Worm (Caenorhabditis elegans): ENCODE measurements around the gene str-66.
A peak's percentile ranks its signal among the peaks of the same experiment; 100 is the strongest.
"Not testable (repeated sequence)": the region's sequence is repeated elsewhere in the genome, so short reads cannot be mapped to it uniquely, and the experiment has no call there.

The str-66 gene

ce11 chrV:3105810-3106209, 1.8 kb upstream of the str-66 start, which contains the start of gene str-69:
Gene str-69 (minus strand): TSS chrV:3105910.
- TF ChIP-seq F49E8.2 (tag; optimal IDR thresholded peaks at IDR 0.05; ENCODE audit: insufficient read depth) (no peak), unc-130 (GFP tag; optimal IDR thresholded peaks at IDR 0.05) (no peak), madf-6 (GFP tag; IDR thresholded peaks at IDR 0.05) (no peak), egl-44 (GFP tag; IDR thresholded peaks at IDR 0.05) (no peak), rpc-1 (optimal IDR thresholded peaks at IDR 0.05) (no peak), rpc-1 (tag; optimal IDR thresholded peaks at IDR 0.05) (no peak), madf-8 (GFP tag; conservative IDR thresholded peaks at IDR 0.05) (no peak), B0019.2 (GFP tag; conservative IDR thresholded peaks at IDR 0.05) (no peak), somi-1 (GFP tag; optimal IDR thresholded peaks at IDR 0.05) (no peak), mcd-1 (GFP tag; IDR thresholded peaks at IDR 0.05) (no peak), F33H1.4 (GFP tag; IDR thresholded peaks at IDR 0.05) (no peak), F23B12.7 (tag; optimal IDR thresholded peaks at IDR 0.05; ENCODE audit: insufficient read depth) (no peak), nfya-1 (tag; optimal IDR thresholded peaks at IDR 0.05; ENCODE audit: borderline replicate concordance, insufficient read depth) (no peak), T07F8.4 (tag; optimal IDR thresholded peaks at IDR 0.05) (no peak), Y53G8AR.9 (GFP tag; conservative IDR thresholded peaks at IDR 0.05) (no peak), snpc-1.3 (tag; optimal IDR thresholded peaks at IDR 0.05; ENCODE audit: insufficient read depth) (no peak), D2030.7 (GFP tag; IDR thresholded peaks at IDR 0.05) (no peak), ccch-3 (GFP tag; optimal IDR thresholded peaks at IDR 0.05) (no peak), mes-4 (tag; optimal IDR thresholded peaks at IDR 0.05) (no peak), nfyb-1 (GFP tag; IDR thresholded peaks at IDR 0.05) (no peak), ceh-100 (GFP tag; IDR thresholded peaks at IDR 0.05) (no peak)

ce11 chrV:3102049-3102448, 2.0 kb downstream of the str-66 start, which contains the start of gene Y73C8C.4:
Gene Y73C8C.4 (minus strand): TSS chrV:3102149.
- TF ChIP-seq Y53G8AR.9 (GFP tag; conservative IDR thresholded peaks at IDR 0.05); lsy-27 (tag; optimal IDR thresholded peaks at IDR 0.05; ENCODE audit: borderline replicate concordance, insufficient read depth); madf-6 (GFP tag; IDR thresholded peaks at IDR 0.05): not testable (repeated sequence)

DNA sequence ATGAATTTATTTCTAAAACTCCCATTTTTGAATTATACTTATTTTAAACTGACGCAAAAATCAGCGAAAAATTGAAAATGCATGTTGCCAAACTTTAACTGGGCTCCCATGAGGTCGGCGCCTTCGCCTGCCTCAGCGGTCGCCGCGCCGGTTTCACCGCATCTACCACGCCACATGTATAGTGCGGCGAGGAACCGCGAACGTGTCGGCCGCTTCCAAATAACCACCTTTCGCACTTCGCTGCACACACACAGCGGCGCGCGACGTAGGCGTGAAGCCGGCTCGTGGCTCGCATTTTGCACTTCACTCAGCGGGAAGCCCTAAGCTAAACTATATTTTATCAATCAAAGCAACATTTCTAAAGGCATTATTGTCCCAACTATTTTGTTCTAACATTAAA, 3.5 kb downstream of the str-66 start:
- TF ChIP-seq C06A6.2 (GFP tag; conservative IDR thresholded peaks at IDR 0.05): no peak
- TF ChIP-seq snpc-4 (GFP tag; optimal IDR thresholded peaks at IDR 0.05): no peak
- TF ChIP-seq snpc-4 (tag; optimal IDR thresholded peaks at IDR 0.05): peak in 1 of 4 experiments; percentile 53

- TF ChIP-seq tbp1 (GFP tag; optimal IDR thresholded peaks at IDR 0.05) (no peak), nhr-80 (tag; optimal IDR thresholded peaks at IDR 0.05) (peak; percentile 8), unc-62 (GFP tag; optimal IDR thresholded peaks at IDR 0.05) (no peak), hmg-1.2 (GFP tag; IDR thresholded peaks at IDR 0.05) (peak; percentile 34; the same call in 1 of the 2 replicates)
These were observed 9.7 kb downstream of the str-66 start, which contains the start of gene cyp-33C9 for ce11 chrV:3094351-3094750. Gene cyp-33C9 (minus strand): TSS chrV:3094561.

DNA sequence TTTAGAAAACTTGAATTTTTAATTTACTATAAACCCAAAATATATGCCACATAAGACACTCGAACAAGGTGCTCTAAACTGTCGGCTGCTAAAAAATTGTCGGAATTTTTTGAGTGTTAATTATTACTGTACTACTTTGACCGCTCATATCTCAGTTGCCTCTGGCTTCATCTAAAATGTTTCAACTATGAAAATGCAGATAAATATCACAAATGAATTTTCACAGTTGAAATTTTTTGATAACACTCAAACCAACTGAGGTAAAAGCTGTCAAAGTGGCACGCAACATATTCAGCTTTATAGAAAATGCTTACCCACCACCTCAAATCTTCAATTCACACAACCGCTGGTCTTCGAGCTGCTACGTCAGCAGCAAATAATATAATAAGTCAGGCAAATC, 15.3 kb downstream of the str-66 start, which contains the start of gene acs-21:
acs-21 (plus strand) TSS at position 301 of the 400 bp plus-strand sequence.
- TF ChIP-seq ztf-26 (tag; optimal IDR thresholded peaks at IDR 0.05) (no peak), let-526 (GFP tag; IDR thresholded peaks at IDR 0.05) (no peak), cebp-1 (GFP tag; IDR thresholded peaks at IDR 0.05) (no peak), cebp-1 (tag; optimal IDR thresholded peaks at IDR 0.05) (no peak), ets-4 (GFP tag; optimal IDR thresholded peaks at IDR 0.05) (no peak), F52B5.7 (tag; optimal IDR thresholded peaks at IDR 0.05) (no peak)

Measured in whole organism, young adult.